Fruit fly (Drosophila melanogaster) whole organism, embryonic: Measurements from ENCODE around the gene CG18428.
A peak's percentile ranks its signal among the peaks of the same experiment; 100 is the strongest.

Source experiments
- Ada2b ChIP-seq: fragments of 200-800 bp; sonication (Bioruptor generic); IDR thresholded peaks from 2 replicates; pipeline ENCODE4 v1.3.6; 2022; ENCODE audit warnings: missing biosample characterization, missing genetic modification characterization
- B-H1 ChIP-seq: fragments of 200-800 bp; sonication (Bioruptor generic); IDR thresholded peaks from 3 replicates; pipeline ENCODE4 v1.3.6; 2022; ENCODE audit warnings: missing biosample characterization, missing genetic modification characterization
- Bdp1 ChIP-seq: fragments of 200-800 bp; sonication (Bioruptor generic); optimal IDR thresholded peaks from 3 replicates; lab custom pipeline; 2016; ENCODE audit warnings: missing biosample characterization, missing genetic modification characterization
- Blimp-1 ChIP-seq: fragments of 200-800 bp; sonication (Bioruptor generic); optimal IDR thresholded peaks from 3 replicates; lab custom pipeline; 2018; ENCODE audit warnings: missing biosample characterization, missing genetic modification characterization, mild to moderate bottlenecking, moderate library complexity, missing genetic modification reagents
- CG10209 ChIP-seq: fragments of 200-800 bp; sonication (Bioruptor generic); optimal IDR thresholded peaks from 3 replicates; lab custom pipeline; 2017; ENCODE audit warnings: missing biosample characterization, mild to moderate bottlenecking, missing genetic modification characterization, missing genetic modification reagents
- CG11398 ChIP-seq: fragments of 200-800 bp; sonication (Bioruptor generic); optimal IDR thresholded peaks from 2 replicates; lab custom pipeline; 2016; ENCODE audit warnings: missing biosample characterization, missing genetic modification characterization
- CG11456 ChIP-seq: fragments of 200-800 bp; sonication (Bioruptor generic); IDR thresholded peaks from 3 replicates; pipeline ENCODE4 v1.3.6; 2022; ENCODE audit warnings: missing biosample characterization, missing genetic modification characterization
- CG11504 ChIP-seq: fragments of 200-800 bp; sonication (Bioruptor generic); optimal IDR thresholded peaks from 3 replicates; lab custom pipeline; 2019; ENCODE audit warnings: missing biosample characterization, mild to moderate bottlenecking, missing genetic modification characterization, moderate library complexity
- CG12236 ChIP-seq: fragments of 200-800 bp; sonication (Bioruptor generic); optimal IDR thresholded peaks from 2 replicates; lab custom pipeline; 2016; ENCODE audit warnings: missing biosample characterization, missing genetic modification characterization
- CG15601 ChIP-seq: fragments of 200-800 bp; sonication (Bioruptor generic); optimal IDR thresholded peaks from 3 replicates; lab custom pipeline; 2019; ENCODE audit warnings: missing biosample characterization, mild to moderate bottlenecking, missing genetic modification characterization, moderate library complexity
- CG15696 ChIP-seq: fragments of 200-800 bp; sonication (Bioruptor generic); optimal IDR thresholded peaks from 2 replicates; lab custom pipeline; 2019; ENCODE audit warnings: missing biosample characterization, mild to moderate bottlenecking, missing genetic modification characterization, moderate library complexity
- CG1792 ChIP-seq: fragments of 200-800 bp; sonication (Bioruptor generic); optimal IDR thresholded peaks from 2 replicates; lab custom pipeline; 2016; ENCODE audit warnings: missing biosample characterization, missing genetic modification characterization
- CG4282 ChIP-seq: fragments of 200-800 bp; sonication (Bioruptor generic); optimal IDR thresholded peaks from 2 replicates; lab custom pipeline; 2016; ENCODE audit warnings: missing biosample characterization, missing genetic modification characterization
- CG4820 ChIP-seq: fragments of 200-800 bp; sonication (Bioruptor generic); optimal IDR thresholded peaks from 3 replicates; lab custom pipeline; 2016; ENCODE audit warnings: missing biosample characterization, missing genetic modification characterization
- CG5245 ChIP-seq: fragments of 200-800 bp; sonication (Bioruptor generic); optimal IDR thresholded peaks from 3 replicates; lab custom pipeline; 2016; ENCODE audit warnings: missing biosample characterization, missing genetic modification characterization
- CG5953 ChIP-seq: fragments of 200-800 bp; sonication (Bioruptor generic); IDR thresholded peaks from 2 replicates; pipeline ENCODE4 v1.3.6; 2022; ENCODE audit warnings: missing biosample characterization, missing genetic modification characterization
- CG9797 ChIP-seq: fragments of 200-800 bp; sonication (Bioruptor generic); optimal IDR thresholded peaks from 3 replicates; lab custom pipeline; 2018; ENCODE audit warnings: missing biosample characterization, mild to moderate bottlenecking, missing genetic modification characterization
- CoRest ChIP-seq: fragments of 200-800 bp; sonication (Bioruptor generic); optimal IDR thresholded peaks from 3 replicates; lab custom pipeline; 2018; ENCODE audit warnings: missing biosample characterization, mild to moderate bottlenecking, missing genetic modification characterization, moderate library complexity
- D19A ChIP-seq: fragments of 200-800 bp; optimal IDR thresholded peaks from 3 replicates; lab custom pipeline; 2019; ENCODE audit warnings: missing biosample characterization, mild to moderate bottlenecking, missing genetic modification characterization, moderate library complexity
- Ets97D ChIP-seq: fragments of 200-800 bp; sonication (Bioruptor generic); optimal IDR thresholded peaks from 3 replicates; lab custom pipeline; 2016; ENCODE audit warnings: missing biosample characterization, missing genetic modification characterization
- HLHmδ ChIP-seq: fragments of 200-800 bp; sonication (Bioruptor generic); optimal IDR thresholded peaks from 2 replicates; lab custom pipeline; 2018; ENCODE audit warnings: missing biosample characterization, mild to moderate bottlenecking, missing genetic modification characterization, moderate library complexity
- Hr3 ChIP-seq: fragments of 200-800 bp; sonication (Bioruptor generic); optimal IDR thresholded peaks from 3 replicates; lab custom pipeline; 2016; ENCODE audit warnings: missing biosample characterization, missing genetic modification characterization
- Hsf ChIP-seq: fragments of 200-800 bp; sonication (Bioruptor generic); optimal IDR thresholded peaks from 3 replicates; lab custom pipeline; 2016; ENCODE audit warnings: missing biosample characterization, missing genetic modification characterization
- Lim3 ChIP-seq: fragments of 200-800 bp; sonication (Bioruptor generic); IDR thresholded peaks from 2 replicates; pipeline ENCODE4 v1.3.6; 2022; ENCODE audit warnings: missing biosample characterization, missing genetic modification characterization
- Max ChIP-seq: fragments of 200-800 bp; sonication (Bioruptor generic); optimal IDR thresholded peaks from 2 replicates; lab custom pipeline; 2016; ENCODE audit warnings: missing biosample characterization, mild to moderate bottlenecking, missing genetic modification characterization
- Tbp ChIP-seq: fragments of >200 bp; optimal IDR thresholded peaks from 2 replicates; lab custom pipeline; 2018; ENCODE audit warnings: missing biosample characterization, missing genetic modification characterization
- ase ChIP-seq: fragments of 200-800 bp; sonication (Bioruptor generic); IDR thresholded peaks from 3 replicates; pipeline ENCODE4 v1.3.6; 2022; ENCODE audit warnings: missing biosample characterization, missing genetic modification characterization
- bcd ChIP-seq: fragments of 200-800 bp; sonication (Bioruptor generic); optimal IDR thresholded peaks from 2 replicates; lab custom pipeline; 2017; ENCODE audit warnings: missing biosample characterization, mild to moderate bottlenecking, missing genetic modification characterization
- crol ChIP-seq: fragments of 200-800 bp; sonication (Bioruptor generic); IDR thresholded peaks from 2 replicates; pipeline ENCODE4 v1.3.6; 2022; ENCODE audit warnings: missing biosample characterization, missing genetic modification characterization
- dan ChIP-seq: fragments of 200-800 bp; sonication (Bioruptor generic); IDR thresholded peaks from 2 replicates; pipeline ENCODE4 v1.3.6; 2022; ENCODE audit warnings: missing biosample characterization, missing genetic modification characterization
- ftz-f1 ChIP-seq: fragments of 200-800 bp; sonication (Bioruptor generic); optimal IDR thresholded peaks from 2 replicates; lab custom pipeline; 2016; ENCODE audit warnings: missing biosample characterization, missing genetic modification characterization
- grau ChIP-seq: fragments of 200-800 bp; optimal IDR thresholded peaks from 3 replicates; lab custom pipeline; 2019; ENCODE audit warnings: missing biosample characterization, mild to moderate bottlenecking, missing genetic modification characterization, moderate library complexity
- grn ChIP-seq: fragments of 200-800 bp; sonication (Bioruptor generic); optimal IDR thresholded peaks from 3 replicates; lab custom pipeline; 2017; ENCODE audit warnings: missing biosample characterization, missing genetic modification characterization
- gro ChIP-seq: fragments of 200-800 bp; sonication (Bioruptor generic); optimal IDR thresholded peaks from 2 replicates; lab custom pipeline; 2016; ENCODE audit warnings: missing biosample characterization, missing genetic modification characterization
- jigr1 ChIP-seq: fragments of 200-800 bp; sonication (Bioruptor generic); IDR thresholded peaks from 3 replicates; pipeline ENCODE4 v1.3.6; 2022; ENCODE audit warnings: missing biosample characterization, missing genetic modification characterization
- kni ChIP-seq: fragments of 200-800 bp; sonication (Bioruptor generic); optimal IDR thresholded peaks from 3 replicates; lab custom pipeline; 2017; ENCODE audit warnings: mild to moderate bottlenecking, missing biosample characterization, missing genetic modification reagents, missing genetic modification characterization
- nerfin-2 ChIP-seq: fragments of 200-800 bp; sonication (Bioruptor generic); IDR thresholded peaks from 2 replicates; pipeline ENCODE4 v1.3.6; 2022; ENCODE audit warnings: missing biosample characterization, missing genetic modification characterization; ENCODE audit not compliant: partially characterized antibody
- onecut ChIP-seq: fragments of 200-800 bp; sonication (Bioruptor generic); IDR thresholded peaks from 2 replicates; pipeline ENCODE4 v1.3.6; 2022; ENCODE audit warnings: missing biosample characterization, missing genetic modification characterization
- otp ChIP-seq: fragments of 200-800 bp; sonication (Bioruptor generic); IDR thresholded peaks from 3 replicates; pipeline ENCODE4, ENCODE4 v1.3.6; 2022; ENCODE audit warnings: missing biosample characterization, missing genetic modification characterization
- pan ChIP-seq, 4 experiments: fragments of >200 bp in 3 of 4; fragments of 200-800 bp in 1 of 4; sonication (Bioruptor generic) in 1 of 4; optimal IDR thresholded peaks in 3 of 4; IDR thresholded peaks in 1 of 4; 2 replicates each; pipeline versions ENCODE4 v1.3.6 to Lab custom; 2017 to 2022; ENCODE audit warnings: missing biosample characterization in 2 of 4, missing genetic modification characterization in 2 of 4, mixed read lengths in 1 of 4
- ro ChIP-seq: fragments of 200-800 bp; sonication (Bioruptor generic); IDR thresholded peaks from 2 replicates; pipeline ENCODE4 v1.3.6; 2022; ENCODE audit warnings: missing biosample characterization, missing genetic modification characterization
- sens-2 ChIP-seq: fragments of 200-800 bp; sonication (Bioruptor generic); IDR thresholded peaks from 2 replicates; pipeline ENCODE4 v1.3.6; 2022; ENCODE audit warnings: missing biosample characterization, missing genetic modification characterization
- sim ChIP-seq: fragments of 200-800 bp; sonication (Bioruptor generic); IDR thresholded peaks from 2 replicates; pipeline ENCODE4 v1.3.6; 2022; ENCODE audit warnings: missing biosample characterization, missing genetic modification characterization
- slbo ChIP-seq: fragments of 200-800 bp; sonication (Bioruptor generic); IDR thresholded peaks from 2 replicates; pipeline ENCODE4 v1.3.6; 2022; ENCODE audit warnings: missing biosample characterization, missing genetic modification characterization
- ssp ChIP-seq: fragments of 200-800 bp; sonication (Bioruptor generic); IDR thresholded peaks from 2 replicates; pipeline ENCODE4 v1.3.6; 2022; ENCODE audit warnings: missing biosample characterization, missing genetic modification characterization
- stwl ChIP-seq: fragments of 200-800 bp; sonication (Bioruptor generic); optimal IDR thresholded peaks from 3 replicates; lab custom pipeline; 2018; ENCODE audit warnings: missing biosample characterization, mild to moderate bottlenecking, missing genetic modification characterization, moderate library complexity
- ttk ChIP-seq: fragments of 200-800 bp; sonication (Bioruptor generic); IDR thresholded peaks from 2 replicates; pipeline ENCODE4 v2.1.2; 2022; ENCODE audit warnings: missing biosample characterization, missing genetic modification characterization
- vnd ChIP-seq: fragments of 200-800 bp; sonication (Bioruptor generic); IDR thresholded peaks from 3 replicates; pipeline ENCODE4 v1.3.6; 2022; ENCODE audit warnings: missing biosample characterization, missing genetic modification characterization; ENCODE audit not compliant: partially characterized antibody

CG18428 gene

DNA sequence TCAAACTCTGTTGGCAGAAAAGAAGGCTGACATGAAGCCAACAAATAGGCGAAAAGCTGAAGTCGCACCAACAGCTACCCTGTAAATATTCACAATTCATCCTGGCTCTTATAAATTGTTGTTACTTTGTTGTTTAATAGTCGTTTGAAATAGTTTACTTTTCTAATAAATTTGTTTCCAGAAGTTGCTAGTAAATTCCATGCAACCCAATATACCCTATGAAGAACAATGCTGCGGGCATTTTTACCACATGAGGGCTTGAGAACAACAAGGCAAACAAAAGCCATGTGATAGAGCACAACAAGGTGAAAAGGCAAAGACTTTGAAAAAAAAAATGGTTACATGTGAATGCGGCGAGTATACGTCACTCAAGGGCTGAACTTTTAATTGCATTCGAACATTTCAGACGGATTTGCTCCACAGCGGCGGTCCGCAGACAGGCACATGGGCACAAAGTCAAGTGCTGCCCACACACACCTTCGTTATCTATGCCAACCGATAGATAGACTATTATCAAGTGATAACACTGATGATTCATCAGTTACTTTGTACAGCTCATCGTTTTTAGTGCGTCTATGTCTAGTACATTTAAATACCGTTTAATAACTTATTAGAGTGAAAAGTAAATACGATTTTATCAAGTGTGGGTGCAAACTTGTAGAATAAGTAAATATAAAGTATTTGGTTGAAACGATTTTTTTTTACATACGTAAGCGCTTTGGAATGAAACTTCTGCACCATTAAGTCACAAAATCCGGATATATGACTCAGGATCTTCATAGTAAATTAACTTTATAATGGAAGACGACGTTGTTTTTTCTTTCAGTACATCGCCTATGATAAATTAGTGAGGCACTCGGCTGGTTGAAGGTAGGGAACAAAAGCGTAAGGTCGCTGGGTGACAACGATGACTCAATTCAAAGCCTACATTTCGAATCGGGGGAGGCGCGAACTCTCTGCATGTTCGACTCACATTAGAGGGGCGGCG is 9.8 kb upstream of the CG18428 start (continued):
- TF ChIP-seq ttk = peak; percentile 69
- peak; percentile 82 for TF ChIP-seq D19A
- peak; percentile 71 for TF ChIP-seq bcd (GFP tag; lab: Kevin White, UChicago)
- TF ChIP-seq Ets97D (GFP tag; lab: Kevin White, UChicago) = peak; percentile 44
- peak; percentile 72 for TF ChIP-seq Hr3 (GFP tag; lab: Kevin White, UChicago)
- peak; percentile 15 for TF ChIP-seq CG1792 (GFP tag; lab: Kevin White, UChicago)
- peak; percentile 85 for TF ChIP-seq B-H1 (GFP tag; lab: Robert Waterston, UW)
- peak; percentile 77 for TF ChIP-seq CoRest
- TF ChIP-seq CG10209 (GFP tag; lab: Kevin White, UChicago) = peak; percentile 81
- TF ChIP-seq grau (tag; lab: Kevin White, UChicago) = peak; percentile 79
- no peak for TF ChIP-seq pan (optimal IDR thresholded peaks at IDR 0.05; lab: Kevin White, UChicago)
- TF ChIP-seq pan (GFP tag; optimal IDR thresholded peaks at IDR 0.05 in 1 of 2, IDR thresholded peaks at IDR 0.05 in 1 of 2) = peak in 1 of 2 experiments; percentile 90
- peak; percentile 52; the same call in 2 of the 3 replicates for TF ChIP-seq jigr1 (GFP tag; lab: Robert Waterston, UW)
- TF ChIP-seq Tbp (GFP tag; lab: Kevin White, UChicago) = no peak
- TF ChIP-seq gro = peak; percentile 70
- no peak for TF ChIP-seq nerfin-2 (GFP tag; lab: Robert Waterston, UW)
- peak; percentile 95 for TF ChIP-seq slbo
- peak; percentile 88 for TF ChIP-seq CG11456 (GFP tag; lab: Robert Waterston, UW)
- peak; percentile 75 for TF ChIP-seq CG4820 (GFP tag; lab: Kevin White, UChicago)
- TF ChIP-seq CG5953 (GFP tag; lab: Robert Waterston, UW) = peak; percentile 77
- TF ChIP-seq Ada2b = peak; percentile 89
- TF ChIP-seq sim (GFP tag; lab: Robert Waterston, UW) = 0 out of 2 replicates have a peak, but pooled peaks have one; percentile 54
- no peak for TF ChIP-seq crol
- TF ChIP-seq kni (GFP tag; lab: Kevin White, UChicago) = no peak
- peak; percentile 33 for TF ChIP-seq CG12236 (GFP tag; lab: Kevin White, UChicago)
- no peak for TF ChIP-seq HLHmδ
- TF ChIP-seq dan = no peak
- no peak for TF ChIP-seq vnd (GFP tag; lab: Robert Waterston, UW)
- TF ChIP-seq otp (GFP tag; lab: Robert Waterston, UW) = peak; percentile 72; the same call in 2 of the 3 replicates
- no peak for TF ChIP-seq CG15696 (tag; lab: Kevin White, UChicago)
- TF ChIP-seq CG4282 (GFP tag; lab: Kevin White, UChicago) = peak; percentile 62
- peak; percentile 71 for TF ChIP-seq Bdp1 (GFP tag; lab: Kevin White, UChicago)
- TF ChIP-seq CG11504 = peak; percentile 82
- peak; percentile 83 for TF ChIP-seq Hsf (GFP tag; lab: Kevin White, UChicago)
- peak; percentile 62; the same call in 1 of the 2 replicates for TF ChIP-seq Lim3 (GFP tag; lab: Robert Waterston, UW)
- peak; percentile 46 for TF ChIP-seq onecut (GFP tag; lab: Robert Waterston, UW)
- TF ChIP-seq Max (GFP tag; lab: Kevin White, UChicago) = peak; percentile 20
- peak; percentile 75 for TF ChIP-seq ase
- peak; percentile 71 for TF ChIP-seq CG11398 (GFP tag; lab: Kevin White, UChicago)
- no peak for TF ChIP-seq ftz-f1 (GFP tag; lab: Kevin White, UChicago)
- peak; percentile 66 for TF ChIP-seq CG5245 (GFP tag; lab: Kevin White, UChicago)
- TF ChIP-seq CG9797 (GFP tag; lab: Kevin White, UChicago) = no peak
- TF ChIP-seq CG15601 (tag; lab: Kevin White, UChicago) = peak; percentile 58
- TF ChIP-seq Blimp-1 = peak; percentile 83
- TF ChIP-seq ro (GFP tag; lab: Robert Waterston, UW) = 0 out of 2 replicates have a peak, but pooled peaks have one; percentile 18
- peak; percentile 56; the same call in 1 of the 2 replicates for TF ChIP-seq sens-2 (GFP tag; lab: Robert Waterston, UW)
- peak; percentile 47 for TF ChIP-seq grn (GFP tag; lab: Kevin White, UChicago)
- no peak for TF ChIP-seq stwl (tag; lab: Kevin White, UChicago)
- TF ChIP-seq ssp (GFP tag; lab: Robert Waterston, UW) = peak; percentile 64
